Fruit fly (Drosophila melanogaster) whole organism, embryonic: ENCODE results near the gene Prp5.
A peak's percentile ranks its signal among the peaks of the same experiment; 100 is the strongest.

Experiments
- Antp ChIP-seq: fragments of 200-800 bp; sonication (Bioruptor generic); optimal IDR thresholded peaks from 3 replicates; lab custom pipeline; 2016; ENCODE audit warnings: missing biosample characterization, missing genetic modification characterization
- Atf3 ChIP-seq: fragments of 200-800 bp; sonication (Bioruptor generic); optimal IDR thresholded peaks from 3 replicates; lab custom pipeline; 2016; ENCODE audit warnings: missing biosample characterization, missing genetic modification characterization
- CG10366 ChIP-seq: fragments of 200-800 bp; sonication (Bioruptor generic); IDR thresholded peaks from 2 replicates; pipeline ENCODE4 v1.3.6; 2022; ENCODE audit warnings: missing biosample characterization, missing genetic modification characterization
- CG10543 ChIP-seq: fragments of 200-800 bp; sonication (Bioruptor generic); optimal IDR thresholded peaks from 3 replicates; lab custom pipeline; 2017; ENCODE audit warnings: missing biosample characterization, mild to moderate bottlenecking, missing genetic modification characterization, moderate library complexity
- CG11456 ChIP-seq: fragments of 200-800 bp; sonication (Bioruptor generic); IDR thresholded peaks from 3 replicates; pipeline ENCODE4 v1.3.6; 2022; ENCODE audit warnings: missing biosample characterization, missing genetic modification characterization
- CG1233 ChIP-seq: fragments of 200-800 bp; sonication (Bioruptor generic); optimal IDR thresholded peaks from 4 replicates; lab custom pipeline; 2018; ENCODE audit warnings: missing biosample characterization, mild to moderate bottlenecking, missing genetic modification characterization
- CG12942 ChIP-seq: fragments of 200-800 bp; sonication (Bioruptor generic); optimal IDR thresholded peaks from 3 replicates; lab custom pipeline; 2016; ENCODE audit warnings: missing biosample characterization, missing genetic modification characterization
- CG17328 ChIP-seq: fragments of 200-800 bp; sonication (Bioruptor generic); IDR thresholded peaks from 2 replicates; pipeline ENCODE4 v1.3.6; 2022; ENCODE audit warnings: missing biosample characterization, missing genetic modification characterization
- CG18011 ChIP-seq: fragments of 200-800 bp; sonication (Bioruptor generic); optimal IDR thresholded peaks from 2 replicates; lab custom pipeline; 2017; ENCODE audit warnings: missing biosample characterization, missing genetic modification characterization, mild to moderate bottlenecking, moderate library complexity, missing genotype
- CG1832 ChIP-seq: fragments of 200-800 bp; sonication (Bioruptor generic); optimal IDR thresholded peaks from 2 replicates; lab custom pipeline; 2017; ENCODE audit warnings: missing biosample characterization, mild to moderate bottlenecking, missing genetic modification characterization, inconsistent platforms
- CG2120 ChIP-seq: fragments of 200-800 bp; sonication (Bioruptor generic); optimal IDR thresholded peaks from 3 replicates; lab custom pipeline; 2016; ENCODE audit warnings: missing biosample characterization, missing genetic modification characterization
- CG3995 ChIP-seq: fragments of 200-800 bp; sonication (Bioruptor generic); optimal IDR thresholded peaks from 3 replicates; lab custom pipeline; 2016; ENCODE audit warnings: missing biosample characterization, missing genetic modification characterization
- CG4282 ChIP-seq: fragments of 200-800 bp; sonication (Bioruptor generic); optimal IDR thresholded peaks from 2 replicates; lab custom pipeline; 2016; ENCODE audit warnings: missing biosample characterization, missing genetic modification characterization
- CG5180 ChIP-seq: fragments of 200-800 bp; sonication (Bioruptor generic); optimal IDR thresholded peaks from 3 replicates; lab custom pipeline; 2017; ENCODE audit warnings: missing biosample characterization, missing genetic modification characterization, mild to moderate bottlenecking, moderate library complexity, missing genetic modification reagents
- CG5245 ChIP-seq: fragments of 200-800 bp; sonication (Bioruptor generic); optimal IDR thresholded peaks from 3 replicates; lab custom pipeline; 2016; ENCODE audit warnings: missing biosample characterization, missing genetic modification characterization
- CG6654 ChIP-seq: fragments of 200-800 bp; sonication (Bioruptor generic); optimal IDR thresholded peaks from 2 replicates; lab custom pipeline; 2017; ENCODE audit warnings: missing biosample characterization, mild to moderate bottlenecking, missing genetic modification characterization
- CG7372 ChIP-seq: fragments of 200-800 bp; sonication (Bioruptor generic); IDR thresholded peaks from 2 replicates; pipeline ENCODE4 v1.3.6; 2022; ENCODE audit warnings: missing biosample characterization, missing genetic modification characterization
- CG8765 ChIP-seq: fragments of 200-800 bp; sonication (Bioruptor generic); IDR thresholded peaks from 2 replicates; pipeline ENCODE4 v1.3.6; 2022; ENCODE audit warnings: missing biosample characterization, missing genetic modification characterization
- CkIIα-i1 ChIP-seq: fragments of 200-800 bp; sonication (Bioruptor generic); IDR thresholded peaks from 2 replicates; pipeline ENCODE4 v1.3.6; 2022; ENCODE audit warnings: missing biosample characterization, missing genetic modification characterization
- Doc2 ChIP-seq: fragments of 200-800 bp; sonication (Bioruptor generic); IDR thresholded peaks from 2 replicates; pipeline ENCODE4 v1.3.6; 2022; ENCODE audit warnings: missing biosample characterization, missing genetic modification characterization
- E2f1 ChIP-seq: fragments of 200-800 bp; sonication (Bioruptor generic); IDR thresholded peaks from 2 replicates; pipeline ENCODE4 v1.3.6; 2022; ENCODE audit warnings: missing biosample characterization, missing genetic modification characterization
- Fer1 ChIP-seq: fragments of 200-800 bp; sonication (Bioruptor generic); optimal IDR thresholded peaks from 2 replicates; lab custom pipeline; 2017; ENCODE audit warnings: missing biosample characterization, mild to moderate bottlenecking, missing genetic modification characterization
- Fer2 ChIP-seq: fragments of 200-800 bp; sonication (Bioruptor generic); optimal IDR thresholded peaks from 2 replicates; lab custom pipeline; 2018; ENCODE audit warnings: missing biosample characterization, mild to moderate bottlenecking, missing genetic modification characterization, moderate library complexity
- HmgD ChIP-seq: fragments of 200-800 bp; sonication (Bioruptor generic); optimal IDR thresholded peaks from 3 replicates; lab custom pipeline; 2016; ENCODE audit warnings: missing biosample characterization, missing genetic modification characterization
- Hr51 ChIP-seq, 2 experiments: fragments of 200-800 bp; sonication (Bioruptor generic); optimal IDR thresholded peaks; 2 replicates in 1 of 2; 3 replicates in 1 of 2; lab custom pipeline; 2016 to 2018; ENCODE audit warnings: missing biosample characterization in 2 of 2, missing genetic modification characterization in 2 of 2, mild to moderate bottlenecking in 1 of 2, moderate library complexity in 1 of 2
- Jarid2 ChIP-seq: fragments of 200-800 bp; sonication (Bioruptor generic); optimal IDR thresholded peaks from 3 replicates; lab custom pipeline; 2017; ENCODE audit warnings: mild to moderate bottlenecking, missing biosample characterization, missing genetic modification reagents, missing genetic modification characterization
- Mad ChIP-seq: fragments of 200-800 bp; sonication (Bioruptor generic); optimal IDR thresholded peaks from 2 replicates; lab custom pipeline; 2016; ENCODE audit warnings: missing biosample characterization, missing genetic modification characterization
- Nf-YA ChIP-seq: fragments of 200-800 bp; sonication (Bioruptor generic); IDR thresholded peaks from 2 replicates; pipeline ENCODE4 v1.3.6; 2022; ENCODE audit warnings: missing biosample characterization, missing genetic modification characterization
- NfI ChIP-seq: fragments of 200-800 bp; sonication (Bioruptor generic); optimal IDR thresholded peaks from 3 replicates; lab custom pipeline; 2018; ENCODE audit warnings: missing biosample characterization, mild to moderate bottlenecking, missing genetic modification characterization, moderate library complexity
- Oli ChIP-seq: fragments of 200-800 bp; sonication (Bioruptor generic); optimal IDR thresholded peaks from 2 replicates; lab custom pipeline; 2018; ENCODE audit warnings: missing biosample characterization, mild to moderate bottlenecking, missing genetic modification characterization, moderate library complexity
- PHDP ChIP-seq: fragments of 200-800 bp; sonication (Bioruptor generic); optimal IDR thresholded peaks from 3 replicates; lab custom pipeline; 2018; ENCODE audit warnings: missing biosample characterization, mild to moderate bottlenecking, missing genetic modification characterization, moderate library complexity
- Ravus ChIP-seq: fragments of 200-800 bp; sonication (Bioruptor generic); IDR thresholded peaks from 2 replicates; pipeline ENCODE4 v1.3.6; 2022; ENCODE audit warnings: missing biosample characterization, missing genetic modification characterization
- Sry-β ChIP-seq: fragments of 200-800 bp; sonication (Bioruptor generic); optimal IDR thresholded peaks from 2 replicates; lab custom pipeline; 2018; ENCODE audit warnings: missing biosample characterization, mild to moderate bottlenecking, missing genetic modification characterization, moderate library complexity
- YL-1 ChIP-seq: fragments of 200-800 bp; sonication (Bioruptor generic); optimal IDR thresholded peaks from 3 replicates; lab custom pipeline; 2017; ENCODE audit warnings: missing biosample characterization, mild to moderate bottlenecking, missing genetic modification characterization
- ara ChIP-seq: fragments of 200-800 bp; sonication (Bioruptor generic); IDR thresholded peaks from 2 replicates; pipeline ENCODE4 v1.3.6; 2022; ENCODE audit warnings: missing biosample characterization, missing genetic modification characterization
- cad ChIP-seq: fragments of >200 bp; optimal IDR thresholded peaks from 2 replicates; lab custom pipeline; 2017; ENCODE audit warnings: missing biosample characterization, missing genetic modification characterization
- dati ChIP-seq: fragments of 200-800 bp; sonication (Bioruptor generic); IDR thresholded peaks from 2 replicates; pipeline ENCODE4 v1.3.6; 2022; ENCODE audit warnings: missing biosample characterization, missing genetic modification characterization
- dmrt99B ChIP-seq: fragments of 200-800 bp; sonication (Bioruptor generic); optimal IDR thresholded peaks from 2 replicates; lab custom pipeline; 2018; ENCODE audit warnings: missing biosample characterization, mild to moderate bottlenecking, missing genetic modification characterization, moderate library complexity
- exex ChIP-seq: fragments of 200-800 bp; sonication (Bioruptor generic); optimal IDR thresholded peaks from 4 replicates; lab custom pipeline; 2018; ENCODE audit warnings: missing biosample characterization, mild to moderate bottlenecking, missing genetic modification characterization, moderate library complexity
- fru ChIP-seq: fragments of >200 bp; optimal IDR thresholded peaks from 2 replicates; lab custom pipeline; 2017
- gcm2 ChIP-seq: fragments of 200-800 bp; sonication (Bioruptor generic); optimal IDR thresholded peaks from 2 replicates; lab custom pipeline; 2016; ENCODE audit warnings: missing biosample characterization, missing genetic modification characterization
- grn ChIP-seq: fragments of 200-800 bp; sonication (Bioruptor generic); optimal IDR thresholded peaks from 3 replicates; lab custom pipeline; 2017; ENCODE audit warnings: missing biosample characterization, missing genetic modification characterization
- lilli ChIP-seq: fragments of 200-800 bp; sonication (Bioruptor generic); optimal IDR thresholded peaks from 3 replicates; lab custom pipeline; 2016; ENCODE audit warnings: missing biosample characterization, missing genetic modification characterization
- oc ChIP-seq: fragments of 200-800 bp; sonication (Bioruptor generic); optimal IDR thresholded peaks from 2 replicates; lab custom pipeline; 2018; ENCODE audit warnings: missing biosample characterization, mild to moderate bottlenecking, missing genetic modification characterization, moderate library complexity
- rib ChIP-seq: fragments of 200-800 bp; sonication (Bioruptor generic); IDR thresholded peaks from 2 replicates; pipeline ENCODE4 v1.3.6; 2022; ENCODE audit warnings: missing biosample characterization, missing genetic modification characterization
- run ChIP-seq: fragments of 200-800 bp; sonication (Bioruptor generic); optimal IDR thresholded peaks from 3 replicates; lab custom pipeline; 2018; ENCODE audit warnings: missing biosample characterization, mild to moderate bottlenecking, missing genetic modification characterization
- salm ChIP-seq: fragments of 200-800 bp; sonication (Bioruptor generic); optimal IDR thresholded peaks from 2 replicates; lab custom pipeline; 2018; ENCODE audit warnings: missing biosample characterization, mild to moderate bottlenecking, missing genetic modification characterization
- slp2 ChIP-seq: fragments of 200-800 bp; sonication (Bioruptor generic); optimal IDR thresholded peaks from 2 replicates; lab custom pipeline; 2016; ENCODE audit warnings: missing biosample characterization, missing genetic modification characterization
- so ChIP-seq: fragments of 200-800 bp; sonication (Bioruptor generic); IDR thresholded peaks from 3 replicates; pipeline ENCODE4 v1.3.6; 2022; ENCODE audit warnings: missing biosample characterization, missing genetic modification characterization
- ssp ChIP-seq: fragments of 200-800 bp; sonication (Bioruptor generic); IDR thresholded peaks from 2 replicates; pipeline ENCODE4 v1.3.6; 2022; ENCODE audit warnings: missing biosample characterization, missing genetic modification characterization
- sug ChIP-seq: fragments of 200-800 bp; optimal IDR thresholded peaks from 2 replicates; lab custom pipeline; 2019; ENCODE audit warnings: missing biosample characterization, mild to moderate bottlenecking, missing genetic modification characterization, moderate library complexity
- zf30C ChIP-seq: fragments of 200-800 bp; sonication (Bioruptor generic); optimal IDR thresholded peaks from 3 replicates; lab custom pipeline; 2018; ENCODE audit warnings: missing biosample characterization, mild to moderate bottlenecking, missing genetic modification characterization

The Prp5 gene

DNA sequence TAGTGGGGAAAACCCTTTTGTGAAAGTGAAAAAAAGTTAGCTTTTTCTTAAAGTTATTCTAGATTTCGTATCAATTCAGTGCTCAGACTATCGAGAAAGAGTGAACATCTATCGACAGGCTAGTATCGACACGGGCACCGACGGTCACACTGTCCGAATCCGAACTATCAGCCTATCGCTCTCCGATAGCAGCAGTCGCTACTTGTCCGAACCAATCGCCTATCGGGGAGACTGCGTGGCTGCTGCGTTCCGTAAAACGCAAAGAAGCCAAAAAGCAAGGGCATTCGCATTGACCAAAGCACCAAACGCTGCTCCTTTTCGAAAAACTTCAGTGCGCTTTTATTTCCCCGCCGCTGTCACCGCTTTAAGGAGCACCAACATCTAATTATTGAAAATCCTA, 25.7 kb upstream of the Prp5 start, which contains the start of gene Top1 (continued):
- TF ChIP-seq HmgD (GFP tag; lab: Kevin White, UChicago) (peak; percentile 71), lilli (GFP tag; lab: Kevin White, UChicago) (peak; percentile 38), dati (GFP tag; lab: Robert Waterston, UW) (no peak), CG8765 (GFP tag; lab: Robert Waterston, UW) (peak; percentile 41; the same call in 1 of the 2 replicates), Doc2 (no peak), CG4282 (GFP tag; lab: Kevin White, UChicago) (no peak), CG7372 (GFP tag; lab: Robert Waterston, UW) (no peak), Mad (GFP tag; lab: Kevin White, UChicago) (no peak), cad (GFP tag; lab: Kevin White, UChicago) (no peak), NfI (GFP tag; lab: Kevin White, UChicago) (peak; percentile 19), exex (tag; lab: Kevin White, UChicago) (no peak), Fer1 (GFP tag; lab: Kevin White, UChicago) (peak; percentile 18), run (tag; lab: Kevin White, UChicago) (no peak), sug (tag; lab: Kevin White, UChicago) (peak; percentile 40), CG1832 (GFP tag; lab: Kevin White, UChicago) (no peak), oc (tag; lab: Kevin White, UChicago) (no peak), Oli (tag; lab: Kevin White, UChicago) (no peak), Atf3 (GFP tag; lab: Kevin White, UChicago) (no peak), CG5245 (peak; percentile 22), grn (peak; percentile 36), CG3995 (GFP tag; lab: Kevin White, UChicago) (peak; percentile 99), ssp (GFP tag; lab: Robert Waterston, UW) (peak; percentile 44; the same call in 1 of the 2 replicates), Antp (peak; percentile 19), gcm2 (no peak), Nf-YA (GFP tag; lab: Robert Waterston, UW) (no peak), CG6654 (GFP tag; lab: Kevin White, UChicago) (no peak), Ravus (GFP tag; lab: Robert Waterston, UW) (no peak), YL-1 (GFP tag; lab: Kevin White, UChicago) (peak; percentile 51), dmrt99B (tag; lab: Kevin White, UChicago) (no peak), PHDP (no peak), CkIIα-i1 (no peak), CG11456 (GFP tag; lab: Robert Waterston, UW) (0 out of 3 replicates have a peak, but pooled peaks have one; percentile 57), CG18011 (no peak), E2f1 (GFP tag; lab: Robert Waterston, UW) (no peak), CG10366 (no peak), CG2120 (peak; percentile 46), fru (lab: Kevin White, UChicago) (no peak), slp2 (GFP tag; lab: Kevin White, UChicago) (peak; percentile 11), salm (tag; lab: Kevin White, UChicago) (no peak), Jarid2 (GFP tag; lab: Kevin White, UChicago) (no peak), so (no peak), Sry-β (GFP tag; lab: Kevin White, UChicago) (peak; percentile 25), CG5180 (GFP tag; lab: Kevin White, UChicago) (no peak), ara (no peak), CG12942 (peak; percentile 12), Hr51 (GFP tag; optimal IDR thresholded peaks at IDR 0.05; lab: Kevin White, UChicago) (no peak), CG1233 (GFP tag; lab: Kevin White, UChicago) (no peak), rib (GFP tag; lab: Robert Waterston, UW) (0 out of 2 replicates have a peak, but pooled peaks have one; percentile 12), CG17328 (GFP tag; lab: Robert Waterston, UW) (no peak), Fer2 (tag; lab: Kevin White, UChicago) (no peak), CG10543 (GFP tag; lab: Kevin White, UChicago) (peak; percentile 52), zf30C (GFP tag; lab: Kevin White, UChicago) (no peak)
